Worm (Caenorhabditis elegans) whole organism, L1 larva: Measurements from ENCODE around the gene nhr-251.

Experiments used
- F16B12.6 ChIP-seq: fragments of 150-350 bp; optimal IDR thresholded peaks from 2 replicates; lab custom pipeline; 2014; ENCODE audit warnings: missing biosample characterization, missing genetic modification characterization
- aha-1 ChIP-seq: fragments of 150-350 bp; optimal IDR thresholded peaks from 2 replicates; lab custom pipeline; 2014; ENCODE audit warnings: missing biosample characterization, missing genetic modification characterization
- ama-1 ChIP-seq: fragments of 150-350 bp; optimal IDR thresholded peaks from 2 replicates; lab custom pipeline; 2014
- blmp-1 ChIP-seq: fragments of 150-350 bp; optimal IDR thresholded peaks from 2 replicates; lab custom pipeline; 2014; ENCODE audit warnings: missing biosample characterization, missing genetic modification characterization
- ceh-63 ChIP-seq: fragments of 200-800 bp; sonication (Bioruptor generic); optimal IDR thresholded peaks from 2 replicates; lab custom pipeline; 2018; ENCODE audit warnings: mild to moderate bottlenecking, missing genetic modification characterization, missing compliant biosample characterization
- ceh-8 ChIP-seq: fragments of 200-800 bp; sonication (Bioruptor generic); optimal IDR thresholded peaks from 2 replicates; lab custom pipeline; 2018; ENCODE audit warnings: mild to moderate bottlenecking, missing genetic modification characterization, moderate library complexity, missing compliant biosample characterization
- ceh-88 ChIP-seq: fragments of 200-800 bp; sonication (Bioruptor generic); IDR thresholded peaks from 2 replicates; pipeline ENCODE4 v1.3.6; 2022; ENCODE audit warnings: missing genetic modification characterization, missing compliant biosample characterization
- ceh-90 ChIP-seq: sonication (generic microtip); optimal IDR thresholded peaks from 2 replicates; lab custom pipeline; 2016; ENCODE audit warnings: missing genetic modification characterization, missing compliant biosample characterization
- ces-1 ChIP-seq: fragments of 150-350 bp; optimal IDR thresholded peaks from 2 replicates; lab custom pipeline; 2014; ENCODE audit warnings: missing biosample characterization, missing genetic modification reagents, missing genetic modification characterization
- dpl-1 ChIP-seq, 3 experiments: fragments of 150-350 bp in 2 of 3; sonication (generic microtip) in 1 of 3; optimal IDR thresholded peaks; 2 replicates each; lab custom pipeline; 2014 to 2017; ENCODE audit warnings: missing biosample characterization in 3 of 3, missing genetic modification characterization in 3 of 3, missing genetic modification reagents in 3 of 3
- dsc-1 ChIP-seq: sonication (generic microtip); optimal IDR thresholded peaks from 2 replicates; lab custom pipeline; 2016; ENCODE audit warnings: mild to moderate bottlenecking, missing genetic modification characterization, missing compliant biosample characterization
- efl-1 ChIP-seq, 4 experiments: fragments of 150-350 bp; optimal IDR thresholded peaks in 3 of 4; peaks in 1 of 4; 1 replicate in 1 of 4; 2 replicates in 3 of 4; lab custom pipeline; 2014; ENCODE audit warnings: missing biosample characterization in 2 of 4, missing genetic modification characterization in 2 of 4, missing genetic modification reagents in 2 of 4
- egl-13 ChIP-seq: sonication (generic microtip); optimal IDR thresholded peaks from 2 replicates; lab custom pipeline; 2016; ENCODE audit warnings: missing genotype, missing genetic modification reagents, missing genetic modification characterization, missing compliant biosample characterization
- elt-3 ChIP-seq, 6 experiments: fragments of 150-350 bp in 1 of 6; sonication (generic microtip); optimal IDR thresholded peaks; 2 replicates each; lab custom pipeline; 2017 to 2018; ENCODE audit warnings: missing biosample characterization in 6 of 6, missing genetic modification characterization in 6 of 6, inconsistent platforms in 1 of 6
- ets-5 ChIP-seq: fragments of 200-800 bp; sonication (Bioruptor generic); IDR thresholded peaks from 2 replicates; pipeline ENCODE4 v1.3.6; 2022; ENCODE audit warnings: missing genetic modification characterization, missing compliant biosample characterization
- fkh-10 ChIP-seq: sonication (generic microtip); optimal IDR thresholded peaks from 2 replicates; lab custom pipeline; 2017; ENCODE audit warnings: missing biosample characterization, missing genetic modification reagents, missing genetic modification characterization
- fkh-8 ChIP-seq: sonication (generic microtip); optimal IDR thresholded peaks from 2 replicates; lab custom pipeline; 2016; ENCODE audit warnings: mild to moderate bottlenecking, missing genetic modification characterization, missing compliant biosample characterization
- fos-1 ChIP-seq: fragments of 150-350 bp; optimal IDR thresholded peaks from 2 replicates; lab custom pipeline; 2014; ENCODE audit warnings: missing biosample characterization, missing genetic modification characterization
- hlh-4 ChIP-seq: sonication (generic microtip); optimal IDR thresholded peaks from 2 replicates; lab custom pipeline; 2016; ENCODE audit warnings: mild to moderate bottlenecking, missing genetic modification characterization, missing compliant biosample characterization
- irx-1 ChIP-seq: sonication (generic microtip); optimal IDR thresholded peaks from 2 replicates; lab custom pipeline; 2016; ENCODE audit warnings: missing genetic modification characterization, missing compliant biosample characterization
- isw-1 ChIP-seq: fragments of 200-800 bp; sonication (Bioruptor generic); IDR thresholded peaks from 2 replicates; pipeline ENCODE4 v1.3.6; 2022; ENCODE audit warnings: missing genetic modification characterization, missing compliant biosample characterization
- lin-13 ChIP-seq: fragments of 150-350 bp; optimal IDR thresholded peaks from 2 replicates; lab custom pipeline; 2014; ENCODE audit warnings: missing biosample characterization, missing genetic modification reagents, missing genetic modification characterization
- lin-14 ChIP-seq: fragments of 200-800 bp; sonication (Bioruptor generic); optimal IDR thresholded peaks from 2 replicates; lab custom pipeline; 2018; ENCODE audit warnings: mild to moderate bottlenecking, missing genetic modification characterization, moderate library complexity, missing compliant biosample characterization
- lin-15B ChIP-seq: fragments of 150-350 bp; sonication (generic microtip); optimal IDR thresholded peaks from 3 replicates; lab custom pipeline; 2014; ENCODE audit warnings: missing biosample characterization, missing genetic modification characterization
- lin-35 ChIP-seq, 2 experiments: fragments of 150-350 bp; optimal IDR thresholded peaks; 2 replicates each; lab custom pipeline; 2014; ENCODE audit warnings: missing biosample characterization in 2 of 2, missing genetic modification characterization in 2 of 2, missing genetic modification reagents in 2 of 2
- lsy-2 ChIP-seq, 2 experiments: fragments of 150-350 bp; optimal IDR thresholded peaks; 2 replicates each; lab custom pipeline; 2014; ENCODE audit warnings: missing biosample characterization in 2 of 2, missing genetic modification characterization in 2 of 2
- mdl-1 ChIP-seq, 2 experiments: fragments of 150-350 bp; optimal IDR thresholded peaks; 2 replicates each; lab custom pipeline; 2014 to 2017; ENCODE audit warnings: missing biosample characterization in 2 of 2, missing genetic modification characterization in 2 of 2, inconsistent platforms in 1 of 2
- mef-2 ChIP-seq: fragments of 150-350 bp; optimal IDR thresholded peaks from 2 replicates; lab custom pipeline; 2014; ENCODE audit warnings: missing biosample characterization, missing genetic modification characterization
- mep-1 ChIP-seq: fragments of 150-350 bp; optimal IDR thresholded peaks from 2 replicates; lab custom pipeline; 2014; ENCODE audit warnings: missing biosample characterization, missing genetic modification characterization
- nhr-11 ChIP-seq: fragments of 150-350 bp; optimal IDR thresholded peaks from 2 replicates; lab custom pipeline; 2014; ENCODE audit warnings: missing biosample characterization, missing genetic modification characterization
- nhr-12 ChIP-seq: sonication (generic microtip); optimal IDR thresholded peaks from 2 replicates; lab custom pipeline; 2017; ENCODE audit warnings: missing biosample characterization, missing genetic modification characterization
- nhr-19 ChIP-seq: fragments of 200-800 bp; sonication (Bioruptor generic); conservative IDR thresholded peaks from 2 replicates; pipeline ENCODE4 v1.3.6; 2022; ENCODE audit warnings: missing genetic modification characterization, missing compliant biosample characterization
- nhr-20 ChIP-seq: sonication (generic microtip); optimal IDR thresholded peaks from 2 replicates; lab custom pipeline; 2016; ENCODE audit warnings: mild to moderate bottlenecking, missing genetic modification characterization, missing compliant biosample characterization
- nhr-237 ChIP-seq: fragments of 150-350 bp; optimal IDR thresholded peaks from 2 replicates; lab custom pipeline; 2014; ENCODE audit warnings: missing biosample characterization, missing genetic modification characterization
- nhr-47 ChIP-seq: sonication (generic microtip); optimal IDR thresholded peaks from 2 replicates; lab custom pipeline; 2016; ENCODE audit warnings: mild to moderate bottlenecking, missing genetic modification characterization, moderate library complexity, missing compliant biosample characterization
- nhr-71 ChIP-seq: sonication (generic microtip); optimal IDR thresholded peaks from 2 replicates; lab custom pipeline; 2016; ENCODE audit warnings: mild to moderate bottlenecking, missing genetic modification characterization, moderate library complexity, missing compliant biosample characterization
- nhr-76 ChIP-seq: sonication (generic microtip); optimal IDR thresholded peaks from 2 replicates; lab custom pipeline; 2017; ENCODE audit warnings: missing biosample characterization, missing genetic modification characterization
- nhr-90 ChIP-seq: sonication (generic microtip); optimal IDR thresholded peaks from 2 replicates; lab custom pipeline; 2016; ENCODE audit warnings: mild to moderate bottlenecking, missing genetic modification characterization, missing compliant biosample characterization; ENCODE audit not compliant: poor library complexity
- pqm-1 ChIP-seq: sonication (generic microtip); optimal IDR thresholded peaks from 3 replicates; lab custom pipeline; 2017; ENCODE audit warnings: missing biosample characterization, missing genetic modification characterization
- skn-1 ChIP-seq: fragments of 150-350 bp; optimal IDR thresholded peaks from 2 replicates; lab custom pipeline; 2014; ENCODE audit warnings: missing biosample characterization, missing genetic modification characterization
- sox-4 ChIP-seq: sonication (generic microtip); optimal IDR thresholded peaks from 2 replicates; lab custom pipeline; 2016; ENCODE audit warnings: missing genetic modification characterization, missing compliant biosample characterization
- swsn-7 ChIP-seq: sonication (generic microtip); optimal IDR thresholded peaks from 2 replicates; lab custom pipeline; 2016; ENCODE audit warnings: missing genetic modification characterization, missing compliant biosample characterization
- unc-130 ChIP-seq: fragments of 150-350 bp; optimal IDR thresholded peaks from 2 replicates; lab custom pipeline; 2017; ENCODE audit warnings: missing biosample characterization, missing genetic modification characterization, inconsistent platforms
- unc-30 ChIP-seq: sonication (generic microtip); optimal IDR thresholded peaks from 2 replicates; lab custom pipeline; 2017; ENCODE audit warnings: missing biosample characterization, missing genetic modification characterization
- unc-86 ChIP-seq: sonication (generic microtip); optimal IDR thresholded peaks from 2 replicates; lab custom pipeline; 2016; ENCODE audit warnings: missing genetic modification characterization, missing compliant biosample characterization
- vab-15 ChIP-seq: sonication (generic microtip); optimal IDR thresholded peaks from 2 replicates; lab custom pipeline; 2017; ENCODE audit warnings: missing genotype, mild to moderate bottlenecking, missing genetic modification characterization, missing compliant biosample characterization
- xbp-1 ChIP-seq: sonication (generic microtip); optimal IDR thresholded peaks from 2 replicates; lab custom pipeline; 2016; ENCODE audit warnings: missing genetic modification characterization, missing compliant biosample characterization
- ztf-11 ChIP-seq, 2 experiments: sonication (generic microtip); optimal IDR thresholded peaks; 2 replicates each; lab custom pipeline; 2016 to 2017; ENCODE audit warnings: missing genetic modification characterization in 2 of 2, missing biosample characterization in 1 of 2, missing compliant biosample characterization in 1 of 2
- ztf-4 ChIP-seq: fragments of 150-350 bp; optimal IDR thresholded peaks from 2 replicates; lab custom pipeline; 2014; ENCODE audit warnings: missing biosample characterization, missing genetic modification characterization

Gene nhr-251

DNA sequence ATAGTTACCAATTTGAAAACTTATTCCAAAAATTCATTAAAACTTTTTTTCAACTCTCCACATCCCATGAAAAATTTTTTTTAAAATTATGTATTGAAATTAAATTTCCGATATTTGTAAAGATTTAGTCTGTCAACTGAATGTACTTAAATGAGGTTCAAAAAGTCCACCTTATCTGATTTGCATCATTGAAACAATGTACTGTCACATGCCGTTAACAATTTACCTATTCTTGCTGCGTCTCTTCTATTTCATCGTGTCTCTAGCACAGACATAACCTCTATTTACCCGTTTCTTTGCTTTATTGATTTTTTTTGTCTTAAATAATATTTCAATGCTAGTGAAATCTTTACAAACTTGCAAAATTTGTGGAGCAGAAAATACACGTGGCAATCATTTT, 9.9 kb downstream of the nhr-251 start, which contains the start of gene nhr-90 (continued):
- TF ChIP-seq nhr-11 (tag; lab: Kevin White, UChicago) = no peak
- no peak for TF ChIP-seq pqm-1
- TF ChIP-seq ztf-4 (tag; lab: Kevin White, UChicago) = no peak
- no peak for TF ChIP-seq efl-1 (optimal IDR thresholded peaks at IDR 0.05; lab: Kevin White, UChicago)
- TF ChIP-seq efl-1 (GFP tag; optimal IDR thresholded peaks at IDR 0.05 in 1 of 2; lab: Kevin White, UChicago) = peak in 1 of 2 experiments; percentile 46
- peak in 1 of 2 experiments; percentile 46 for TF ChIP-seq lin-35 (GFP tag; optimal IDR thresholded peaks at IDR 0.05; lab: Kevin White, UChicago)
- no peak for TF ChIP-seq lsy-2 (tag; optimal IDR thresholded peaks at IDR 0.05; lab: Kevin White, UChicago)
- no peak for TF ChIP-seq F16B12.6 (tag; lab: Kevin White, UChicago)
- TF ChIP-seq nhr-19 = no peak
- no peak for TF ChIP-seq fkh-10 (GFP tag; lab: Kevin White, UChicago)
- TF ChIP-seq ceh-63 (GFP tag; lab: Kevin White, UChicago) = no peak
- no peak for TF ChIP-seq lin-13 (GFP tag; lab: Kevin White, UChicago)
- TF ChIP-seq lin-15B = no peak
- no peak for TF ChIP-seq xbp-1 (tag; lab: Kevin White, UChicago)
- no peak for TF ChIP-seq unc-130 (tag; lab: Kevin White, UChicago)
- TF ChIP-seq skn-1 (tag; lab: Kevin White, UChicago) = peak; percentile 18
- TF ChIP-seq mep-1 = no peak
- TF ChIP-seq unc-30 = no peak
- no peak for TF ChIP-seq ceh-88 (GFP tag; lab: Robert Waterston, UW)
- no peak for TF ChIP-seq egl-13 (tag; lab: Kevin White, UChicago)
- TF ChIP-seq elt-3 (tag; optimal IDR thresholded peaks at IDR 0.05; lab: Kevin White, UChicago) = no peak
- TF ChIP-seq ces-1 (GFP tag; lab: Kevin White, UChicago) = no peak
- no peak for TF ChIP-seq ztf-11 (tag; optimal IDR thresholded peaks at IDR 0.05; lab: Kevin White, UChicago)
- no peak for TF ChIP-seq lin-14 (GFP tag; lab: Kevin White, UChicago)
- no peak for TF ChIP-seq nhr-237
- no peak for TF ChIP-seq ceh-8 (GFP tag; lab: Kevin White, UChicago)

DNA sequence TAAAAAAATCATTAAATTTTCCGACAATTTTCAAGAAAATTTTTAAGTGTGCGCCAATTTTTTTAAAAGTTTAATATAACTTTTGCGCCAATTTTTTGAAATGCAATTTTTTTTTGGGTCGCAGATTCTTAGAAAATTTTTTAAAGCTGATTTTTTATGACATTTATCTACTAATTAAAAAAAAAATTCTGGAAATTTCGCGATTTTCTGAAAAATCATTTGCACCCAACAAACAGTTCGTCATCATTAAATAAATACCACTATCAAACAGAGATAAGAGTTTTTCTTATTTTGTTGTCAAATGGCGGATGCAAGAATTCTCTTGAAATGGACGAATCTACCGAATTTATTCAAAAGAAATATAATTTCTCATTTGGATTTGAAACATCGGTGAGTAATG, 14.9 kb downstream of the nhr-251 start, which contains the start of gene F48G7.13:
TSS of gene F48G7.13 (plus strand) at position 301 of the 400 bp plus-strand sequence.
- TF ChIP-seq nhr-90 (tag; lab: Kevin White, UChicago) (no peak), aha-1 (tag; lab: Kevin White, UChicago) (no peak), efl-1 (optimal IDR thresholded peaks at IDR 0.05; lab: Kevin White, UChicago) (no peak), efl-1 (GFP tag; optimal IDR thresholded peaks at IDR 0.05 in 1 of 2; lab: Kevin White, UChicago) (no peak), nhr-71 (tag; lab: Kevin White, UChicago) (no peak), lin-35 (GFP tag; optimal IDR thresholded peaks at IDR 0.05; lab: Kevin White, UChicago) (no peak), unc-86 (tag; lab: Kevin White, UChicago) (no peak), blmp-1 (tag; lab: Kevin White, UChicago) (no peak), irx-1 (tag; lab: Kevin White, UChicago) (no peak), ets-5 (no peak), ceh-90 (no peak), F16B12.6 (tag; lab: Kevin White, UChicago) (no peak), nhr-47 (tag; lab: Kevin White, UChicago) (no peak), dpl-1 (GFP tag; optimal IDR thresholded peaks at IDR 0.05; lab: Kevin White, UChicago) (no peak), isw-1 (GFP tag; lab: Robert Waterston, UW) (no peak), ztf-4 (tag; lab: Kevin White, UChicago) (no peak), nhr-76 (tag; lab: Kevin White, UChicago) (no peak), dsc-1 (tag; lab: Kevin White, UChicago) (no peak), nhr-237 (no peak), mef-2 (no peak)

DNA sequence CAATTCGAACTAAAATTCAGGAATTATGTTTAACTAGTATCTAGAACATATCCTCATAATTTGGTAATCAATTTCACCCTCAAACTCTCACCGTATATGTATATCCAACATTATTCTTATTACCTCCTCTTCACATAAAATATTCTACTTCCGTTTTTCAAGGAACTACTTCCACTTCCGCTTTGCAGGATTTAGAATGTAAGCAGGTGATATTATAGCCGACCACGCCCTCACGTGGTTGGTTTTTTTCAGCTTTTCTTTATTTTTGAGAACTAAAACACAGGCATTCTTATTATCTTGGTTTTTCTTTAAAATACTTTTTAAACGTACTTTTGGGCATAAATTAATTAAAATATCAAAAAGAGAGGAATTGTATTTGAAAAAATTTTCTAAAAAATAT, 17.6 kb downstream of the nhr-251 start:
- TF ChIP-seq nhr-11 (tag; lab: Kevin White, UChicago) = peak; percentile 27
- no peak for TF ChIP-seq irx-1 (tag; lab: Kevin White, UChicago)
- TF ChIP-seq vab-15 (tag; lab: Kevin White, UChicago) = no peak
- TF ChIP-seq unc-30 = no peak
- TF ChIP-seq sox-4 (tag; lab: Kevin White, UChicago) = peak; percentile 43
- no peak for TF ChIP-seq mep-1
- no peak for TF ChIP-seq mdl-1 (tag; optimal IDR thresholded peaks at IDR 0.05; lab: Kevin White, UChicago)
- peak; percentile 75 for TF ChIP-seq lin-14 (GFP tag; lab: Kevin White, UChicago)
- peak; percentile 34 for TF ChIP-seq unc-86 (tag; lab: Kevin White, UChicago)
- no peak for TF ChIP-seq ama-1 (lab: Kevin White, UChicago)
- peak; percentile 77 for TF ChIP-seq nhr-47 (tag; lab: Kevin White, UChicago)
- TF ChIP-seq nhr-71 (tag; lab: Kevin White, UChicago) = peak; percentile 82
- TF ChIP-seq nhr-20 (tag; lab: Kevin White, UChicago) = peak; percentile 44
- TF ChIP-seq hlh-4 = peak; percentile 97
- TF ChIP-seq lsy-2 (tag; optimal IDR thresholded peaks at IDR 0.05; lab: Kevin White, UChicago) = peak in 1 of 2 experiments; percentile 38
- no peak for TF ChIP-seq nhr-12
- peak; percentile 93 for TF ChIP-seq fkh-8 (tag; lab: Kevin White, UChicago)
- no peak for TF ChIP-seq ztf-11 (tag; optimal IDR thresholded peaks at IDR 0.05; lab: Kevin White, UChicago)
- no peak for TF ChIP-seq fos-1
- no peak for TF ChIP-seq ces-1 (GFP tag; lab: Kevin White, UChicago)
- TF ChIP-seq swsn-7 (tag; lab: Kevin White, UChicago) = peak; percentile 28
